Fruit fly (Drosophila melanogaster): Measurements from ENCODE around the gene vari.

DNA sequence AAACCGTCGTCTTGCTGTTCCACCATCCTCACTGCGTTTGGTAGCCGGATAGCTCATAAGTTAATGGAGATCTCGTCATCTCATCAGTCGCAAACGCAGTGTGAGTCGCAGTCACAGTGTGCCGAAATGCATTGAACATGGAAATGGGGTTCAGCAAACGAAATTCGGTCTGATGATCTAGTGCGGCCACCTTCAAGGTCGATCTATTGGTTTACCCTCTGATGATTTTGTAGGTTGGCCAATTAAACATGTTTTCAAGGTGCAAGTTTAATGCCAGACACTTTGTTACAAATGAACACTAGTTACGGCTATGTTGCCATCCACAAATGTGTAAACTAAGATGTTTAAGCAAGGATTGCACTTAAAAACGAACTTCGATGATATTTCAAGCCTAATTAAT lies 6.0 kb upstream of the vari start:
- TF ChIP-seq CG9948 (tag; optimal IDR thresholded peaks at IDR 0.05) (peak; percentile 6), Ets98B (GFP tag; IDR thresholded peaks at IDR 0.05) (no peak), CG34367 (tag; optimal IDR thresholded peaks at IDR 0.05) (no peak), CG17806 (tag; optimal IDR thresholded peaks at IDR 0.05) (no peak), CG13204 (GFP tag; optimal IDR thresholded peaks at IDR 0.05) (no peak), CG10348 (GFP tag; IDR thresholded peaks at IDR 0.05) (no peak), CG12605 (GFP tag; IDR thresholded peaks at IDR 0.05) (no peak), Pif1B (GFP tag; optimal IDR thresholded peaks at IDR 0.05) (no peak), EcR (GFP tag; optimal IDR thresholded peaks at IDR 0.05) (no peak)

Measured in whole organism, pupa.